Fruit fly (Drosophila melanogaster) whole organism: ENCODE data around the gene Lamp1.

Experiments used
- CG8478 ChIP-seq: fragments of >200 bp; optimal IDR thresholded peaks from 2 replicates; lab custom pipeline; 2018; ENCODE audit warnings: inconsistent platforms
- pan ChIP-seq: fragments of >200 bp; optimal IDR thresholded peaks from 2 replicates; lab custom pipeline; 2017
- psq ChIP-seq: fragments of >200 bp; optimal IDR thresholded peaks from 2 replicates; lab custom pipeline; 2017
- usp ChIP-seq: fragments of >200 bp; optimal IDR thresholded peaks from 2 replicates; lab custom pipeline; 2017; ENCODE audit warnings: missing biosample characterization, missing genetic modification characterization, mixed read lengths

- TF ChIP-seq pan (lab: Kevin White, UChicago) (no peak), CG8478 (no peak), psq (lab: Kevin White, UChicago) (no peak), usp (GFP tag; lab: Kevin White, UChicago) (no peak)
These were observed 16.1 kb downstream of the Lamp1 start, which contains the start of gene nompB for dm6 chr2L:21589323-21589722.
